Fruit fly (Drosophila melanogaster): ENCODE measurements around the gene Gbeta13F.

Gene Gbeta13F

dm6 chrX:15818608-15819184 lies 41.2 kb upstream of the Gbeta13F start (continued):
- TF ChIP-seq HLHmδ (GFP tag; optimal IDR thresholded peaks at IDR 0.05) (no peak), tup (GFP tag; optimal IDR thresholded peaks at IDR 0.05) (no peak), Med (GFP tag) (peak; percentile 82), ara (GFP tag; IDR thresholded peaks at IDR 0.05) (no peak), vfl (GFP tag; optimal IDR thresholded peaks at IDR 0.05) (no peak), CG2129 (GFP tag; IDR thresholded peaks at IDR 0.05; ENCODE audit: partially characterized antibody) (no peak), Dref (GFP tag; IDR thresholded peaks at IDR 0.05) (no peak), CG17359 (tag; optimal IDR thresholded peaks at IDR 0.05) (peak; percentile 43), fd3F (GFP tag; optimal IDR thresholded peaks at IDR 0.05) (no peak), CG16815 (GFP tag; optimal IDR thresholded peaks at IDR 0.05) (peak; percentile 1), caup (GFP tag; optimal IDR thresholded peaks at IDR 0.05; ENCODE audit: severe bottlenecking) (no peak), CG18599 (GFP tag; optimal IDR thresholded peaks at IDR 0.05) (no peak), psq (GFP tag; optimal IDR thresholded peaks at IDR 0.05) (no peak), sc (optimal IDR thresholded peaks at IDR 0.05) (no peak), sc (GFP tag; optimal IDR thresholded peaks at IDR 0.05) (no peak), dimm (GFP tag; IDR thresholded peaks at IDR 0.05) (no peak), Dek (tag; optimal IDR thresholded peaks at IDR 0.05) (no peak), Ets65A (GFP tag) (peak; percentile 94), bigmax (GFP tag; optimal IDR thresholded peaks at IDR 0.05) (no peak), Hmr (GFP tag; optimal IDR thresholded peaks at IDR 0.05) (no peak), Mes4 (GFP tag; optimal IDR thresholded peaks at IDR 0.05) (no peak), pnt (GFP tag; optimal IDR thresholded peaks at IDR 0.05) (peak; percentile 10), gro (GFP tag; optimal IDR thresholded peaks at IDR 0.05) (no peak), CG6854 (GFP tag; optimal IDR thresholded peaks at IDR 0.05) (no peak), CG2116 (GFP tag; optimal IDR thresholded peaks at IDR 0.05) (no peak)

dm6 chrX:15822363-15822762 lies 37.6 kb upstream of the Gbeta13F start:
- TF ChIP-seq CG8290 (GFP tag; optimal IDR thresholded peaks at IDR 0.05) (peak; percentile 53), CG8290 (tag; optimal IDR thresholded peaks at IDR 0.05) (peak in 1 of 2 experiments; percentile 85), CG17612 (GFP tag; IDR thresholded peaks at IDR 0.05) (peak; percentile 90), CG4328 (GFP tag; optimal IDR thresholded peaks at IDR 0.05) (no peak)

- no peak for TF ChIP-seq klu (GFP tag; IDR thresholded peaks at IDR 0.05)
- peak; percentile 70 for TF ChIP-seq grau (tag; optimal IDR thresholded peaks at IDR 0.05)
- no peak for TF ChIP-seq CG6689 (GFP tag; IDR thresholded peaks at IDR 0.05)
- TF ChIP-seq CG13123 (GFP tag; optimal IDR thresholded peaks at IDR 0.05): no peak
- TF ChIP-seq Pdp1 (GFP tag; optimal IDR thresholded peaks at IDR 0.05): peak in 1 of 2 experiments; percentile 80
- peak; percentile 56 for TF ChIP-seq sens (GFP tag)
Measured at dm6 chrX:15833957-15834356, 26.0 kb upstream of the Gbeta13F start.

dm6 chrX:15834594-15835236 lies 25.2 kb upstream of the Gbeta13F start:
- TF ChIP-seq Ssrp (tag; optimal IDR thresholded peaks at IDR 0.05) (no peak), dan (GFP tag; IDR thresholded peaks at IDR 0.05) (no peak), CG3065 (GFP tag; optimal IDR thresholded peaks at IDR 0.05) (no peak), C15 (GFP tag; IDR thresholded peaks at IDR 0.05) (no peak), CG15479 (GFP tag; optimal IDR thresholded peaks at IDR 0.05) (peak; percentile 17), Ets65A (GFP tag) (no peak), CG7786 (GFP tag; optimal IDR thresholded peaks at IDR 0.05) (no peak), Dref (GFP tag; IDR thresholded peaks at IDR 0.05) (no peak), Fer1 (GFP tag; optimal IDR thresholded peaks at IDR 0.05) (no peak), jigr1 (GFP tag; IDR thresholded peaks at IDR 0.05) (no peak), row (GFP tag; IDR thresholded peaks at IDR 0.05) (peak; percentile 18; the same call in 1 of the 3 replicates), D (optimal IDR thresholded peaks at IDR 0.05) (peak; percentile 45), D (GFP tag; optimal IDR thresholded peaks at IDR 0.05) (no peak), CG9215 (GFP tag; IDR thresholded peaks at IDR 0.05) (no peak), YL-1 (GFP tag; optimal IDR thresholded peaks at IDR 0.05) (peak; percentile 44)

Measured in whole organism, embryonic.